Worm (Caenorhabditis elegans) whole organism, mixed stage, embryonic: Measurements from ENCODE around the gene C03A3.1.

Experiments
- M03D4.4 ChIP-seq: sonication (generic microtip); optimal IDR thresholded peaks from 2 replicates; lab custom pipeline; 2017; ENCODE audit warnings: mild to moderate bottlenecking, missing genetic modification characterization, missing compliant biosample characterization
- ces-1 ChIP-seq: fragments of 150-350 bp; optimal IDR thresholded peaks from 2 replicates; lab custom pipeline; 2014; ENCODE audit warnings: missing biosample characterization, missing genetic modification reagents, missing genetic modification characterization
- elt-1 ChIP-seq: sonication (generic microtip); optimal IDR thresholded peaks from 2 replicates; lab custom pipeline; 2017; ENCODE audit warnings: missing genetic modification characterization, mild to moderate bottlenecking, missing compliant biosample characterization, antibody characterized with exemption, moderate library complexity, borderline replicate concordance; ENCODE audit not compliant: insufficient read depth
- elt-3 ChIP-seq: fragments of 150-350 bp; optimal IDR thresholded peaks from 2 replicates; lab custom pipeline; 2014; ENCODE audit warnings: missing biosample characterization, missing genetic modification characterization
- flh-1 ChIP-seq: fragments of 200-800 bp; sonication (Bioruptor generic); optimal IDR thresholded peaks from 2 replicates; lab custom pipeline; 2018; ENCODE audit warnings: mild to moderate bottlenecking, missing genetic modification characterization, moderate library complexity, missing compliant biosample characterization
- mab-5 ChIP-seq: fragments of 150-350 bp; optimal IDR thresholded peaks from 2 replicates; lab custom pipeline; 2014; ENCODE audit warnings: missing biosample characterization, missing genetic modification characterization
- nhr-237 ChIP-seq: fragments of 150-350 bp; optimal IDR thresholded peaks from 2 replicates; lab custom pipeline; 2014; ENCODE audit warnings: missing biosample characterization, missing genetic modification characterization
- nhr-28 ChIP-seq: fragments of 150-350 bp; optimal IDR thresholded peaks from 2 replicates; lab custom pipeline; 2014; ENCODE audit warnings: missing biosample characterization, missing genetic modification characterization
- nhr-76 ChIP-seq: sonication (generic microtip); optimal IDR thresholded peaks from 2 replicates; lab custom pipeline; 2017; ENCODE audit warnings: missing biosample characterization, missing genetic modification characterization
- pha-4 ChIP-seq: fragments of 150-350 bp; optimal IDR thresholded peaks from 2 replicates; lab custom pipeline; 2018; ENCODE audit warnings: missing biosample characterization, missing genetic modification reagents, missing genetic modification characterization
- unc-39 ChIP-seq: fragments of 150-350 bp; optimal IDR thresholded peaks from 2 replicates; lab custom pipeline; 2014; ENCODE audit warnings: missing biosample characterization, missing genetic modification characterization
- unc-62 ChIP-seq: fragments of 150-350 bp; optimal IDR thresholded peaks from 2 replicates; lab custom pipeline; 2014; ENCODE audit warnings: missing biosample characterization, missing genetic modification reagents, missing genetic modification characterization

DNA sequence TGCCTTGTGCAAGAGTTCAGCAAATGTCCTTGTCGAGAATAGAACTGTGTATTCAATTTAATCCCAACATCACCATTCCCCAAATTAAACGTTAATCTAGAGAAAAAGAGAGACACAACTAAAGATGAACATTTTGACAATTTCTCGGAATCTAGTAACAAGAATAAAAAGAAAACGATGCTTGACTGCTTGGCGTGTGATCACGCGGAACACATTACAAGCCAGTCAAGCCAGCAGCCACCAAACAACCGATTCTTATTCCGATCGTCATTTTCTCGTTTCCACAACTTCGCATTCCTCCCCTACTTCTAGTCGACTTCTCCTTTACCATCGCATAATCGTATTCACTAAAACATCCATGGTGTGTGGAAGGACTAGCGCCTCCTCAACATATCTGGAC is 7.8 kb upstream of the C03A3.1 start:
- TF ChIP-seq elt-3 (tag; lab: Kevin White, UChicago) (no peak), M03D4.4 (tag; lab: Kevin White, UChicago) (no peak), pha-4 (no peak), unc-62 (GFP tag; lab: Kevin White, UChicago) (no peak), ces-1 (GFP tag; lab: Kevin White, UChicago) (no peak), mab-5 (no peak), nhr-76 (tag; lab: Kevin White, UChicago) (no peak), unc-39 (tag; lab: Kevin White, UChicago) (no peak), flh-1 (GFP tag; lab: Kevin White, UChicago) (no peak), nhr-237 (tag; lab: Kevin White, UChicago) (no peak), nhr-28 (tag; lab: Kevin White, UChicago) (no peak), elt-1 (tag; lab: Kevin White, UChicago) (no peak)
